Worm (Caenorhabditis elegans) whole organism, L4 larva: ENCODE data around the gene unc-17.

Experiments used
- D1046.2 ChIP-seq: fragments of 200-800 bp; sonication (Bioruptor generic); IDR thresholded peaks from 2 replicates; pipeline ENCODE4 v1.3.6; 2022; ENCODE audit warnings: missing genetic modification characterization, missing compliant biosample characterization
- F10B5.3 ChIP-seq: sonication (generic microtip); optimal IDR thresholded peaks from 2 replicates; lab custom pipeline; 2016; ENCODE audit warnings: mild to moderate bottlenecking, missing genetic modification characterization, missing compliant biosample characterization
- F37D6.2 ChIP-seq: sonication (generic microtip); optimal IDR thresholded peaks from 2 replicates; lab custom pipeline; 2016; ENCODE audit warnings: mild to moderate bottlenecking, missing genetic modification characterization, missing compliant biosample characterization
- T26A8.4 ChIP-seq: fragments of 200-800 bp; sonication (Bioruptor generic); IDR thresholded peaks from 2 replicates; pipeline ENCODE4 v1.3.6; 2022; ENCODE audit warnings: missing genetic modification characterization, missing compliant biosample characterization
- Y5F2A.4 ChIP-seq: fragments of 200-800 bp; sonication (Bioruptor generic); optimal IDR thresholded peaks from 2 replicates; lab custom pipeline; 2018; ENCODE audit warnings: mild to moderate bottlenecking, missing genetic modification characterization, missing compliant biosample characterization
- Y75B8A.6 ChIP-seq: fragments of 200-800 bp; sonication (Bioruptor generic); IDR thresholded peaks from 2 replicates; pipeline ENCODE4 v1.3.6; 2022; ENCODE audit warnings: missing genetic modification reagents, missing genetic modification characterization, missing compliant biosample characterization
- ZK337.2 ChIP-seq: fragments of 200-800 bp; sonication (Bioruptor generic); IDR thresholded peaks from 2 replicates; pipeline ENCODE4 v1.3.6; 2022; ENCODE audit warnings: missing genetic modification reagents, missing genetic modification characterization, missing compliant biosample characterization
- aha-1 ChIP-seq: fragments of 150-350 bp; peaks from one replicate; lab custom pipeline; 2014; ENCODE audit warnings: missing biosample characterization, missing genetic modification characterization
- ama-1 ChIP-seq: fragments of 150-350 bp; optimal IDR thresholded peaks from 2 replicates; lab custom pipeline; 2014; ENCODE audit warnings: inconsistent platforms, mixed read lengths
- ceh-20 ChIP-seq: fragments of 200-800 bp; sonication (Bioruptor generic); IDR thresholded peaks from 2 replicates; pipeline ENCODE4 v1.3.6; 2022; ENCODE audit warnings: missing genetic modification reagents, missing genetic modification characterization, missing compliant biosample characterization
- ceh-32 ChIP-seq: sonication (generic microtip); optimal IDR thresholded peaks from 2 replicates; lab custom pipeline; 2016; ENCODE audit warnings: mild to moderate bottlenecking, missing genetic modification characterization, missing compliant biosample characterization; ENCODE audit not compliant: poor library complexity
- ces-1 ChIP-seq: fragments of 150-350 bp; sonication (generic microtip); optimal IDR thresholded peaks from 4 replicates; lab custom pipeline; 2014; ENCODE audit warnings: missing biosample characterization, missing genetic modification reagents, missing genetic modification characterization
- daf-12 ChIP-seq: fragments of 150-350 bp; optimal IDR thresholded peaks from 2 replicates; lab custom pipeline; 2014; ENCODE audit warnings: missing biosample characterization, missing genetic modification reagents, missing genetic modification characterization
- daf-16 ChIP-seq, 3 experiments: sonication (generic microtip); optimal IDR thresholded peaks; 2 replicates each; lab custom pipeline; 2016 to 2017; ENCODE audit warnings: missing genetic modification characterization in 3 of 3, missing genetic modification reagents in 3 of 3, mild to moderate bottlenecking in 2 of 3, missing compliant biosample characterization in 2 of 3, missing biosample characterization in 1 of 3, moderate library complexity in 1 of 3
- daf-8 ChIP-seq: fragments of 200-800 bp; sonication (Bioruptor generic); IDR thresholded peaks from 2 replicates; pipeline ENCODE4 v1.3.6; 2022; ENCODE audit warnings: missing genetic modification characterization, missing compliant biosample characterization
- dmd-6 ChIP-seq: fragments of 200-800 bp; sonication (Bioruptor generic); IDR thresholded peaks from 2 replicates; pipeline ENCODE4 v1.3.6; 2022; ENCODE audit warnings: missing genetic modification reagents, missing genetic modification characterization, missing compliant biosample characterization
- dmd-8 ChIP-seq: fragments of 200-800 bp; sonication (Bioruptor generic); IDR thresholded peaks from 2 replicates; pipeline ENCODE4 v1.3.6; 2022; ENCODE audit warnings: missing genetic modification characterization, missing compliant biosample characterization
- fos-1 ChIP-seq: fragments of 150-350 bp; optimal IDR thresholded peaks from 2 replicates; lab custom pipeline; 2014; ENCODE audit warnings: missing biosample characterization, missing genetic modification characterization
- hif-1 ChIP-seq, 2 experiments: sonication (generic microtip); optimal IDR thresholded peaks; 2 replicates each; lab custom pipeline; 2016 to 2017; ENCODE audit warnings: missing compliant biosample characterization in 2 of 2, missing genetic modification characterization in 2 of 2, missing genetic modification reagents in 2 of 2, missing genotype in 2 of 2, mild to moderate bottlenecking in 1 of 2
- lin-1 ChIP-seq: fragments of 200-800 bp; sonication (Bioruptor generic); IDR thresholded peaks from 2 replicates; pipeline ENCODE4 v1.3.6; 2022; ENCODE audit warnings: missing genetic modification reagents, missing genetic modification characterization, missing compliant biosample characterization
- lin-29 ChIP-seq: fragments of 200-800 bp; sonication (Bioruptor generic); IDR thresholded peaks from 2 replicates; pipeline ENCODE4 v1.3.6; 2022; ENCODE audit warnings: missing genetic modification reagents, missing genetic modification characterization, missing compliant biosample characterization
- lin-38 ChIP-seq: fragments of 200-800 bp; sonication (Bioruptor generic); IDR thresholded peaks from 2 replicates; pipeline ENCODE4 v1.3.6; 2022; ENCODE audit warnings: missing genetic modification reagents, missing genetic modification characterization, missing compliant biosample characterization
- madf-5 ChIP-seq, 2 experiments: fragments of 200-800 bp; sonication (Bioruptor generic); IDR thresholded peaks; 2 replicates each; pipeline ENCODE4 v1.3.6; 2022; ENCODE audit warnings: missing compliant biosample characterization in 2 of 2, missing genetic modification characterization in 2 of 2
- mdl-1 ChIP-seq, 2 experiments: fragments of 150-350 bp in 1 of 2; sonication (generic microtip) in 1 of 2; optimal IDR thresholded peaks; 2 replicates each; lab custom pipeline; 2014 to 2017; ENCODE audit warnings: missing biosample characterization in 2 of 2, missing genetic modification characterization in 2 of 2
- mdt-29 ChIP-seq: fragments of 200-800 bp; sonication (Bioruptor generic); IDR thresholded peaks from 2 replicates; pipeline ENCODE4 v1.3.6; 2022; ENCODE audit warnings: missing genetic modification reagents, missing genetic modification characterization, missing compliant biosample characterization
- mep-1 ChIP-seq: fragments of 150-350 bp; sonication (generic microtip); optimal IDR thresholded peaks from 3 replicates; lab custom pipeline; 2014; ENCODE audit warnings: missing biosample characterization, missing genetic modification characterization
- mxl-3 ChIP-seq: fragments of 200-800 bp; sonication (Bioruptor generic); optimal IDR thresholded peaks from 2 replicates; lab custom pipeline; 2018; ENCODE audit warnings: mild to moderate bottlenecking, missing genetic modification characterization, missing compliant biosample characterization
- nhr-25 ChIP-seq: sonication (generic microtip); optimal IDR thresholded peaks from 2 replicates; lab custom pipeline; 2017; ENCODE audit warnings: missing genetic modification characterization, mild to moderate bottlenecking, missing compliant biosample characterization, antibody characterized with exemption, moderate library complexity, borderline replicate concordance; ENCODE audit not compliant: insufficient read depth
- nhr-28 ChIP-seq: fragments of 150-350 bp; optimal IDR thresholded peaks from 2 replicates; lab custom pipeline; 2014; ENCODE audit warnings: missing biosample characterization, missing genetic modification characterization
- nhr-41 ChIP-seq: fragments of 200-800 bp; sonication (Bioruptor generic); IDR thresholded peaks from 2 replicates; pipeline ENCODE4 v1.3.6; 2022; ENCODE audit warnings: missing genetic modification reagents, missing genetic modification characterization, missing compliant biosample characterization
- nhr-48 ChIP-seq: sonication (generic microtip); optimal IDR thresholded peaks from 2 replicates; lab custom pipeline; 2016; ENCODE audit warnings: mild to moderate bottlenecking, missing genetic modification characterization, missing compliant biosample characterization
- nhr-6 ChIP-seq: fragments of 150-350 bp; optimal IDR thresholded peaks from 2 replicates; lab custom pipeline; 2014; ENCODE audit warnings: missing biosample characterization, missing genetic modification characterization
- nhr-76 ChIP-seq: fragments of 150-350 bp; optimal IDR thresholded peaks from 2 replicates; lab custom pipeline; 2014; ENCODE audit warnings: missing biosample characterization, missing genetic modification characterization
- nhr-77 ChIP-seq: fragments of 150-350 bp; optimal IDR thresholded peaks from 2 replicates; lab custom pipeline; 2014; ENCODE audit warnings: missing biosample characterization, missing genetic modification characterization
- pha-4 ChIP-seq, 2 experiments: fragments of 150-350 bp in 1 of 2; fragments of 200-800 bp in 1 of 2; sonication (Bioruptor generic) in 1 of 2; IDR thresholded peaks in 1 of 2; optimal IDR thresholded peaks in 1 of 2; 2 replicates each; pipeline versions ENCODE4 v1.3.6 to Lab custom; 2014 to 2022; ENCODE audit warnings: missing genetic modification characterization in 2 of 2, missing genetic modification reagents in 2 of 2, missing biosample characterization in 1 of 2, missing compliant biosample characterization in 1 of 2
- pqm-1 ChIP-seq: sonication (generic microtip); optimal IDR thresholded peaks from 2 replicates; lab custom pipeline; 2017; ENCODE audit warnings: missing biosample characterization, missing genetic modification characterization
- rbr-2 ChIP-seq: sonication (generic microtip); optimal IDR thresholded peaks from 2 replicates; lab custom pipeline; 2016; ENCODE audit warnings: missing genotype, missing genetic modification characterization, missing compliant biosample characterization
- saeg-2 ChIP-seq: fragments of 200-800 bp; sonication (Bioruptor generic); IDR thresholded peaks from 2 replicates; pipeline ENCODE4 v1.3.6; 2022; ENCODE audit warnings: missing genetic modification reagents, missing genetic modification characterization, missing compliant biosample characterization
- sdz-12 ChIP-seq: fragments of 200-800 bp; sonication (Bioruptor generic); optimal IDR thresholded peaks from 2 replicates; lab custom pipeline; 2018; ENCODE audit warnings: mild to moderate bottlenecking, missing genetic modification characterization, missing compliant biosample characterization
- set-16 ChIP-seq: fragments of 200-800 bp; sonication (Bioruptor generic); IDR thresholded peaks from 2 replicates; pipeline ENCODE4 v1.3.6; 2022; ENCODE audit warnings: missing genetic modification reagents, missing genetic modification characterization, missing compliant biosample characterization
- tra-1 ChIP-seq: fragments of 200-800 bp; sonication (Bioruptor generic); IDR thresholded peaks from 2 replicates; pipeline ENCODE4 v1.3.6; 2022; ENCODE audit warnings: missing genetic modification reagents, missing genetic modification characterization, missing compliant biosample characterization
- unc-39 ChIP-seq: sonication (generic microtip); optimal IDR thresholded peaks from 2 replicates; lab custom pipeline; 2017; ENCODE audit warnings: missing biosample characterization, missing genetic modification characterization
- vab-7 ChIP-seq: fragments of 200-800 bp; sonication (Bioruptor generic); IDR thresholded peaks from 2 replicates; pipeline ENCODE4 v1.3.6; 2022; ENCODE audit warnings: missing genetic modification reagents, missing genetic modification characterization, missing compliant biosample characterization
- zag-1 ChIP-seq: fragments of 150-350 bp; optimal IDR thresholded peaks from 2 replicates; lab custom pipeline; 2014; ENCODE audit warnings: missing biosample characterization, missing genetic modification characterization
- zfp-2 ChIP-seq: sonication (generic microtip); optimal IDR thresholded peaks from 2 replicates; lab custom pipeline; 2016; ENCODE audit warnings: mild to moderate bottlenecking, missing genetic modification characterization, missing compliant biosample characterization
- zip-2 ChIP-seq: fragments of 150-350 bp; optimal IDR thresholded peaks from 2 replicates; lab custom pipeline; 2014; ENCODE audit warnings: missing biosample characterization, missing genetic modification characterization

Gene unc-17

DNA sequence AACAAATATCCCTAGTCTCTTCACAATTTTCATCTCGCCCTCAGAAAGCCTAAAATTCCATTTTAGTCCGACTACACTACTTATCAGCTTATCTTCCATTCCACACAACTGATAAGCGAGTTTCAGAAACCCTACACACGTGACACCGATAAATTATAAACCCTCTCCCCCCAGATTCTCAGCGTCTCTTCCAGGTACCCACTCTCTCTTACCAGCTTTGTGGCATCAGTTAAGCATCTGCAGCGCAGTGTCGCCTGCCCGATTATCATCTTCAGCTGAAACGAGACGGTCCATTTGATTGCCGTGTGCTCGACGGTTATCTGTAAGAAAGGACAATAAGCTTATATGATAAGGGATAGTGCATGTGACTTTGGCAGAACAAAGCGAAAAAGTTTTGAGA is 12.7 kb downstream of the unc-17 start (continued):
- TF ChIP-seq nhr-25 (tag; lab: Kevin White, UChicago): no peak
- no peak for TF ChIP-seq ceh-32 (tag; lab: Kevin White, UChicago)
- TF ChIP-seq daf-16 (GFP tag; optimal IDR thresholded peaks at IDR 0.05; lab: Kevin White, UChicago): peak in 1 of 2 experiments; percentile 71
- peak; percentile 79 for TF ChIP-seq daf-16 (tag; optimal IDR thresholded peaks at IDR 0.05; lab: Kevin White, UChicago)
- no peak for TF ChIP-seq nhr-41 (GFP tag; lab: Robert Waterston, UW)
- peak; percentile 64; the same call in 1 of the 2 replicates for TF ChIP-seq T26A8.4 (GFP tag; lab: Robert Waterston, UW)
- 0 out of 2 replicates have a peak, but pooled peaks have one; percentile 10 for TF ChIP-seq dmd-8
- no peak for TF ChIP-seq zip-2
- no peak for TF ChIP-seq rbr-2 (tag; lab: Kevin White, UChicago)
- TF ChIP-seq nhr-28 (tag; lab: Kevin White, UChicago): peak; percentile 89
- peak; percentile 82 for TF ChIP-seq ceh-20 (GFP tag; lab: Robert Waterston, UW)
- TF ChIP-seq saeg-2: peak; percentile 76; the same call in 1 of the 2 replicates
- no peak for TF ChIP-seq ama-1 (lab: Kevin White, UChicago)
- TF ChIP-seq pha-4 (GFP tag; IDR thresholded peaks at IDR 0.05; lab: Robert Waterston, UW): peak; percentile 68; the same call in 1 of the 2 replicates
- no peak for TF ChIP-seq pha-4 (tag; optimal IDR thresholded peaks at IDR 0.05; lab: Kevin White, UChicago)
- no peak for TF ChIP-seq vab-7 (GFP tag; lab: Robert Waterston, UW)
- no peak for TF ChIP-seq unc-39 (tag; lab: Kevin White, UChicago)
- TF ChIP-seq lin-1 (GFP tag; lab: Robert Waterston, UW): peak; percentile 84
- TF ChIP-seq hif-1 (tag; optimal IDR thresholded peaks at IDR 0.05; lab: Kevin White, UChicago): peak in 1 of 2 experiments; percentile 17
- peak; percentile 62 for TF ChIP-seq mxl-3
- TF ChIP-seq nhr-48 (tag; lab: Kevin White, UChicago): peak; percentile 83
- no peak for TF ChIP-seq Y75B8A.6
- no peak for TF ChIP-seq Y5F2A.4 (GFP tag; lab: Kevin White, UChicago)
- no peak for TF ChIP-seq nhr-76 (tag; lab: Kevin White, UChicago)
- no peak for TF ChIP-seq ces-1 (GFP tag; lab: Kevin White, UChicago)
- no peak for TF ChIP-seq madf-5 (GFP tag; IDR thresholded peaks at IDR 0.05; lab: Robert Waterston, UW)
- TF ChIP-seq set-16 (GFP tag; lab: Robert Waterston, UW): peak; percentile 49; the same call in 1 of the 2 replicates
- no peak for TF ChIP-seq daf-8 (GFP tag; lab: Robert Waterston, UW)
- peak; percentile 47 for TF ChIP-seq lin-38 (GFP tag; lab: Robert Waterston, UW)
- no peak for TF ChIP-seq F10B5.3 (tag; lab: Kevin White, UChicago)
- TF ChIP-seq F37D6.2 (tag; lab: Kevin White, UChicago): no peak
- TF ChIP-seq daf-12 (tag; lab: Kevin White, UChicago): no peak
- no peak for TF ChIP-seq zfp-2 (tag; lab: Kevin White, UChicago)
- no peak for TF ChIP-seq D1046.2
- peak; percentile 45 for TF ChIP-seq fos-1 (tag; lab: Kevin White, UChicago)
- TF ChIP-seq dmd-6: peak; percentile 87
- TF ChIP-seq pqm-1 (tag; lab: Kevin White, UChicago): peak; percentile 82
- TF ChIP-seq mep-1 (tag; lab: Kevin White, UChicago): no peak
- TF ChIP-seq aha-1 (tag; lab: Kevin White, UChicago): no peak
- peak; percentile 64 for TF ChIP-seq nhr-77 (tag; lab: Kevin White, UChicago)
- peak; percentile 65 for TF ChIP-seq mdt-29 (GFP tag; lab: Robert Waterston, UW)
- TF ChIP-seq mdl-1 (tag; optimal IDR thresholded peaks at IDR 0.05; lab: Kevin White, UChicago): peak in 1 of 2 experiments; percentile 42
- TF ChIP-seq nhr-6 (tag; lab: Kevin White, UChicago): no peak
- peak; percentile 82 for TF ChIP-seq tra-1 (GFP tag; lab: Robert Waterston, UW)
- no peak for TF ChIP-seq sdz-12 (GFP tag; lab: Kevin White, UChicago)
- TF ChIP-seq lin-29 (GFP tag; lab: Robert Waterston, UW): no peak
- TF ChIP-seq zag-1 (tag; lab: Kevin White, UChicago): no peak
- no peak for TF ChIP-seq ZK337.2
